Fruit fly (Drosophila melanogaster) whole organism, larva: ENCODE measurements around the gene pkaap.
A peak's percentile ranks its signal among the peaks of the same experiment; 100 is the strongest.

ENCODE experiments used
- noc ChIP-seq: fragments of 200-800 bp; sonication (Bioruptor generic); optimal IDR thresholded peaks from 3 replicates; lab custom pipeline; 2019; ENCODE audit warnings: missing biosample characterization, mild to moderate bottlenecking, missing genetic modification characterization, moderate library complexity

The pkaap gene

DNA sequence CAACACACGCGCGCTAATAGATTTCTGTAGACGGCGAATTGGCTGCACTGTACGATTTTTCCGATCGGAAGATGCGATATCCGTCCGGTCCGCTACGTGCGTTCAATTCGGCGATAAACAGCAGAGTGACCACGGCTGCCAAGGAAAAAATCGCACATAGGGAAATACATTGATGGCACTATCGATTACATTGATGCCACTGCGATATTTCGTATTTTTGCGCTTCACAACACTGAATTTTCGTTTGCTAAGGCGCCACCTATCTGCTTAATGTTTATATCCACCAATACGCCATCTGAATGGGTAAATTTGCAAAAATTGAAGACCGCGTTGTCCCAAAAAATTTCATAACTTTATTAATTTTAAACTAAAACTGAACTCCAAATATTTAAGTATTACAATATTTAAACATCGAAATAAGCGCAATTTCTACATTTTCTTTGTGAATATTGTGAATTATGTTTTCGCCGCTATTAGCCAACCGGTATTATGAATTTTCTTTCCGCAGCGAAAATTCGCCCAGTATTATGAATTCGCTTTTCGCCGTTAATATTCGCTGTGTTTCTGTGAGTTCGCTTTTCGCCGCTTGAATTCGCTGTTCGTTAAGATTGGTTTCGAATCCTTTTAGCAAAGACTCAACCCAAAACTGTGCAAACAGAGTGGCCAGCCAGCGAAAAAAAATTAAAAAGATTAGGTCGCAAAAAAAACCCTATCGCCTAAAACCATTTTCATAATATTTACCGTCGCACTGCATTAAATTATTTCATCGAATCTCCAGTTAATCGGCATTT lies at the start of gene pkaap, which contains the start of gene crp:
Gene pkaap (plus strand): TSS at position 689 of the 791 bp plus-strand sequence.
Gene crp (minus strand): TSS at position 129 of the 791 bp plus-strand sequence.
- no peak for TF ChIP-seq noc (tag; lab: Kevin White, UChicago)

DNA sequence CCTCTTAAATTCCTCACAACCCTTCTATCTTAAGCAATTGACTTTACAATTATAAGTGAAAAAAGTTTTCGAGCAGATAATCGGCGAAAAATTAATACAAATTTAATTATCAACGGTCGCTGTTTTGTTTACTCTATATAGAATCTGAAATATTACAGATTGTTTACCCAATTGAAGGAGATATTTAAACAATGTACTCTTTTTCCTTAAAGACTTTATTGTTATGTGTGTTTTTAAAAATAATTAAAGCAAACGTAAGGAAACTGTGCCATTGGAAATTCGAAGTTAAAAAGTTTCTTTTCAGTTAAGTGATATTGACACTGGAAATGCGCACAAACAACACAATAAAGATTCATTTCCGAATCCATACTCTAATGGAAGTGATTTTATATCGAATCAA lies 46.5 kb upstream of the pkaap start, which contains the start of gene CG42818:
Gene CG42818 (plus strand): TSS at position 301 of the 400 bp plus-strand sequence.
- TF ChIP-seq noc (tag; lab: Kevin White, UChicago), result no peak

DNA sequence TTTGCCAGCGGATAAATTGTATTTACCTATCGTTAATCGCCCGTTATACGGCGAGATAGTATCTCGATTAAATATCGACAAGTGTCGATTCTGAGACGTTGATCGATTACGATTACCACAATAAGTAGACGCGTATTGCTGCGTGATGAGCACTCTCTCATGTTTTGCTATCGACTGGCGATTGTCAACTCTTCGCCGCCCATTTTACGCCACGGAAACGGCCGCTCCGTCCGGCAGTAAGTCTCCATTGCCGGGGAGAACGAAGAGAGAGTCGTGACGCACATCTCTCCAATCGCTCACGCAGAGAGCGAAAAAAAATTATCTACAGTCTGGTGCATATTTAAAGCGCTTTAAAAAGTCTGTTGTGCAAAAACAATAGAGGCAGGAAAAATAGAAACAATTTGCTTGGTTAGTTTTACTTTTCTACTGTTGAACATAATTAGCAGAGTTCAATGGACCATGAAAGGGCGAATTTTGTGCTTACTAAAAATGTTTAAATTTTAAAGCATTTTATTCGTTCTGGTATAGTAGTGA lies 36.4 kb upstream of the pkaap start, which contains the start of gene CG46309:
Gene CG46309 (minus strand): TSS at position 191 of the 534 bp plus-strand sequence.
- TF ChIP-seq noc (tag; lab: Kevin White, UChicago), result peak; percentile 36

DNA sequence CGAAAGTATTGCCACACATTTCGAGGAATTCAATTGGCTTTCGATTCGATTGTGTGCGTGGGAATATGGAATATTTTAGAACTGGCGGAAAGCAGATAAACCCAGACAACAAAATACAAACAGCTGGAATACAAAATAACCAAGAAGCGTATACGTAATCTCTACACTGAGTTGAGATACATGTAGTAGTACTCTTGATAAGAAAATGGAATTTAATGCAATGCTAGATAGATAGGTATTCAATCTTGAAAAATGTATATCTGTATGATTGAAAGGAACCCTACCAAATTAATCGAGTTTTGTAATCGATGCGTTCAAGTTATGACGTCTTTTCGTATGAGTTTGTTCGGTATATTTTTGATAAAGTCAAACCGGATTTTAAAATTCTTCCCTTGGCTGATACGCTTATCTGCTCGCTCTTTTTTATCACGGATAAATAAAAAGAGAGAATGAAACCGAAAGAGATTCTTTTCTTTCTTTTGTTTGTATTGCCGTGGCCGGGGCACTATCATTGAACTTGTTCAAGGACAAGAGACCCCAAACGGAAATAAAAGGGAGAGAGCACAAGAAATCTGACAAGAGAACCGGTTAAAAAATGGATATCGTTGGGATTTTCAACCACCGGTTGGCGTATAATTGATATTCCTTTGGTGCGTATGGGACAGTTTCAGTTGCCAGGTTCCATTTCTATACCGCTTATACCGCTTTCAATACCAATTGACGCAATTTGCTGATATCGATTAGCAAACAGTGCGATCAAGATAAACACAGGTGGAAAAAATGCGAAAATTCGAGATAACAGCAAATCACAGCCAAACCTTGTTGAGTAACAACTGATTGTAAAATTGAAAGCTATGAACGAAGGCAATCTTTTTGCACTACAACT lies 32.6 kb upstream of the pkaap start:
- no peak for TF ChIP-seq noc (tag; lab: Kevin White, UChicago)

DNA sequence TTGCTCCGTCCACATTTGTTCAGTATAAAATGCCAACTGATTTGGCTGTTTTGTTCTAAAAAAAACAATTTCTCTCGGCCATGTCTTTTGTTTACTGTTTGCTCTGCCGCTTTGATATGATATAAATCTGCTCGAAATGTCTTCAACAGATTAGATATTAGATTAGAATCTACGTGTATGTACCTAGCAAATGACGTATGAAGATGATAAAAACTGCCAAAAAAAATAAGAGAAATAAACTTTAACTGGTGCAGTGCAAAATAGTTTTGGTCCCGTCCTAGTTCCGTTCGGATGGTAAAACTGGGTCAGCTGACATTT lies 32.0 kb upstream of the pkaap start:
- TF ChIP-seq noc (tag; lab: Kevin White, UChicago), result no peak

DNA sequence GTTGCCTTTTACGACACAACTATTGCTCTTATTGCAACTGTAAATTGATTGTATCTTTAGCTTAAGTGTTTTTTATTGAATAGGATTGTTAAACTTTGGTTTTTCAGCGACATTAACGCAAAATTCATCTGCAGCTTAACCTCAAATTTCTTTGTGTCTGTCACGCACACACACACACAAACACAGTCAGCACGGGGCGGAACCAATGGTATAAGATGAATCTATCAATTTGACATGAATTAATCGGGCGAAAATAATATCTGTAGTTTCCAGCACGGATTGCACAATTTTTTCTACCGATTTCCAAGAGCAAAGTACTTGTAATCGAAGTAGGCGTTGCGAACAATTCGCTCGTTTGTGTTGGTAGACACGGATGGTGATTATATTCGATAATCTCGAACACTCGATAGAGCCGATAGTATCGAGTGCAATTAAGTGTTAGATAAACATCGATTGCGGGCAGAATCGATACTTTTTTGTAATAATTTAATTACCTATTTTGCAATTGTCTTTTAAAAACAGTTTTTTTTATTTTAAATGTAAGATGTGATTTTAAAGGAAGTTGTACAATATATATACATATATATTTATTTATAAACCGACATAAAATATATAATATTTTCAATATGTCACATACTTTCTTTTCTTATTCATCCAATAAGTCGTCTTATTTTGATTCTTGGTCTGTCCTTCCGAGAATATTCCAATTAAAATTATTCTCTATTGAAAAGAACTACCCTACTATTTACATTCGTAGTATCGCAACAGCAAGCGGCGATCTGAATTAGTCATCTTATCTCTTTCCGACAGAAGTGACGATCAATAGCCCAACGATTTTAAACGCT lies 30.6 kb upstream of the pkaap start, which contains the start of the genes PRL-1 and EndoGI:
Gene PRL-1 (minus strand): TSS at position 380 of the 845 bp plus-strand sequence.
Gene EndoGI (plus strand): TSS at position 462 of the 845 bp plus-strand sequence.
- peak; percentile 88 for TF ChIP-seq noc (tag; lab: Kevin White, UChicago)

DNA sequence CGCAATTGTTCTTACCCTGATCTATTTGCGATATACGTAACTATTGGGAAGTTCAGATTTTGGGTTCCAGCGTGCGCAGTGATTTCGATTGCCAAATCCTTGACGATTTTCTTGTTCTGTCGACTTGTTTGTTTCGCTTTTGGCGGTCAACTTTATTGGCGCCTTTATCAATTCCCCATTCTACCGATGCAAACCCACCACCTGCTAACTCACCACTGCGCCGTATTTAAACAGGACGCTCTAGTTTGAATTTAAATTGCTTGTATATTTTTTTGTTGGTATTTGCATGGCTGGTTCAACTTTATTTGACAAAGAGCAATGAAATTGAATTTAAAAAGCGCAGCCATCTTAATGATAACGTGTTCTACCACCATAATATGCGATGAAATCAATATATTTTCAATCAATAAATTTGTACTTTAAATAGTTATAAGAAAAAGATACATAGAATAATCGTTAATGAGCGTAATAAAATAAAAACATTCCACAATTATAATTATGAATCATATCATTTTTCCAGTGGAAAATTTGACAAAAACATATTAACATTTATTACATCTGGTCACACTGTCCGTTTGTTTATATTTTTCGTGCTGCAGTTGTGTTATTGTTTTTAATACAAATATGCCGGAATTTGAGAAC lies 26.4 kb upstream of the pkaap start, which contains the start of the genes twe and CG4935:
Gene twe (minus strand): TSS at position 302 of the 642 bp plus-strand sequence.
Gene CG4935 (plus strand): TSS at position 566 of the 642 bp plus-strand sequence.
- no peak for TF ChIP-seq noc (tag; lab: Kevin White, UChicago)

DNA sequence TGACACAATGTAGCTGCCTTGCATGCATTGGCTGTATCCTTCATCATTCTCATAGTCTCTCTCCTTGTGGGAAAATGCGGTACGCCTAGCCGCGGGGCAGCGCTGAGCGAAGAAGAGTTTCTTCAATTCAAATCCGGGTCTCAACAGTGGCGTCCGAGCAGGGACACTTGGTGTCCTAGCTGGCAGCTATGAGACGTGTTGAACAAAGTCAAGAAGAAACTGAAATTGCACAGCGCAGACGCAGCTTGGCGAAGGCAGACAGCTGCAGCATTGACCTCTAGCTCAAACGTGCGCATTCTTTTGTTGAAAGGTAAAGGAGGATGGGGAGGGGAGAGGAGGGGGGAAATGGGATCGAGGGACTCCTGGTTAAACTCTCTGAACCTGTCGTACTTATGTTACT lies 24.4 kb upstream of the pkaap start:
- no peak for TF ChIP-seq noc (tag; lab: Kevin White, UChicago)

DNA sequence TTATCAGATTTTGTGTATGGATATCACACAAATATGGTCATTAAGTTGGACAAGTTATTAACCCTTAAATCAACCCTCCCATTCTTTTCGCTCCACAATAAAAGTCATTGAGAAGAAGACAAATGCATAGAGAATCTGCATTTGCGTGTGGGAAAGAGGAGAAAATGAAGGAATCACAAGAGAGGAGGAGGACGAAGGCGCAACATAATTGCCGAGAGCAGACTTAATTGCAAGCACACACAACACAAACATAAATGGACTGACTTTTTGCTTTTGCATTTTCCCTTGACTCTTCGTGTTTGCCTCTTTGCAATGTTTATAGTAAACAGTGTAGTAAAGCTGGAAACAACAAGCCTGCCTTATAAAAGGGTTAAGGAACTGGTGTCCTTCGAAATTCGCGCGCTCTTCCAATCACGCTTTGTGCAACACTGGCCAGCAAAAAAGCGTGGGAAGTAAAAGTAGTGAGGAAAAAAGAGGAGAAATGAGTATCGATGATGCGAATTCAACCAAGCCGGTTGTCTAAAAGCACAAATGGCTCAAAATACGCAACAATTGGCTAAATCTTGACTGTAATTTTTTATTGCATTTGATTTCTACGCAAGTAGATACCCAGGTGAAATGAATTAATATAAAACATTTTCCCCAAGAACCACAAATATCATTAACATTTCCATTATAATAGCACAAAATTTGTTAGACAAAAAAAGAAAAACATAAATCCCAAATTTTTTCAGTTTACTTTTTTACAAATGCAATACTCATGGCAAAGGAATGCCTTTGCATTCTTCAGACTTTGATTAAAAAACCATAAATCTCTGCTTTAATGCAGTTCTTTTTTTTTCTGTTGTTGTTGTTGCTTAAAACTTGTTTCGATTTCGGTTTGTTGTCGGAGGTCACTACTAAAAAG lies 20.7 kb upstream of the pkaap start:
- no peak for TF ChIP-seq noc (tag; lab: Kevin White, UChicago)

DNA sequence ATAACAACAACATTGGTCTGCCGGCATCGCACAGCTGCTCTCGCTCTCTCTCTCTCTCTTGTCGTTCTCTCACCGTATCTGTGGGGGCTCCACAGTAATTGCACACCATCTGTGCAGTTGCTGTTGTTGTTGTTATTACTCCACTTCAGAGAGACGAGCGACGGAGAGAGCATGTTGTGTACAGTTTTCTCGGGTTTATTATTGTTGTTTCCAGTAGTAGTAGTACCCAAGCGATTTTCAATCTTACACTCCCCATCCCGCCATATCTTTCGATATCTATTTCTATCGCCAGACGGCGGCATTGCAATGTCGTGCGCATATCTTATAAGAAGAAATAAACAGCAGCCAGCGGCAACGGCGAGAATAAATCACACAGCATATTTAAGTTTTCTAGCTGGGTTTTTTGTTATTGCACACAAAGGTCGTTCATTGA lies 20.0 kb upstream of the pkaap start:
- TF ChIP-seq noc (tag; lab: Kevin White, UChicago), result no peak

DNA sequence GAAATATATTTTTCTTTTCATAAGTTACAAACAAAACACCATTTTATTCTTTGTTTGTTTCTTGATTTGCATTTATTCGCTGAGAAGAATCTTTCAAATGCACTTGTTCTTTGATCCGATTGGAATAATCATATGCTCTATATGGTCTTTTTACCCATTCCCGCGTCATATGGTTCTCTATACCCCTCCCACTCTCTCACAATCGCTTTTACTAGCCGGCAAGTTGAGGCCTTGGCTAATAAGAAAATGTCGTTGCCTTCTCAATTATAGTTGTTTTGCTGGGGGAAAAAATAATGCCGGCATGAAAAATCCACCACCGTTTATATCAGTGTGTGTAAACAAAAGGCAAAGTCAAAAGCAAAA lies 19.2 kb upstream of the pkaap start:
- TF ChIP-seq noc (tag; lab: Kevin White, UChicago), result no peak

DNA sequence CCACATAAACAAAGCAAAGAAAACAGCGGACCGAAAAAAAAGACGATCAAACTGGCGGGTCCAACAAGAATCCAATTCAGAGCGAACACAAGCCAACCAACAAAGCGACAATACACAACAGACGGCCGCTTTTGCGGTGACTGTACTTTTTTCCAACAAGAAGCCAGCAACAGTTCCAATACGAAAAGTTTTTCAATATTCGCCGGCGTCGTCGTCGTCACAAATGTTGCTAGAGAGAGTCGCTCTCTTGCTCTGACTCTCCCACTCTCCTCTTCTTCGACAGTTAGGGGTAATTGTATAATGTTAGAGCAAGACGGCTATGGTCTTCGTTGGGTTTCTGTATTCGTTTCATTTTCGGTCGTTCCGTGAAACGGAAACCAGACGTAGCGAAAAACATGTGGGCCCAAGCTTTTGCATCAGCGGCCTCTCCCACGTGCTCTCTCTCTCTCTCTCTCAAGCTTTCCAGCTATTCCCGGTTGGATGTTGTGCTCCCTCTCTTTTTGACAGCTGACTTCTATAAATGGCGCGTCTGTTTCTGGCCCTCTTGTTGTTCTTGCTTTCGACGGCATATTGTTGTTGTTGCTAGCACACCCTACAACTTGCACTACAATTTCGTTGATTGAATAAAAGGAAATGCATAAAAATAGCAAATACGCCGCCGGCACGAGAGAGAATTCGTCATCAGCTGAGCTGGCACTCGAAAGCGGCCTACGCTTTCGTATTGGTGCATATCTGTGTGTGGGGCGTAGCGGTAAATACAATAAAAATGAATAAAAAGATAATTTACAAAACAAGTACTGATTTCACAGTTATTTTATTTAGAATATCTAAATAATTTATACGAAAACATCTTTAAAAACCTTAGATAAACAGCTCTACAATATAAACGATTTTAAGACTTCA lies 18.6 kb upstream of the pkaap start:
- TF ChIP-seq noc (tag; lab: Kevin White, UChicago), result peak; percentile 73
